Worm (Caenorhabditis elegans): ENCODE measurements around the gene ncap-1.

DNA sequence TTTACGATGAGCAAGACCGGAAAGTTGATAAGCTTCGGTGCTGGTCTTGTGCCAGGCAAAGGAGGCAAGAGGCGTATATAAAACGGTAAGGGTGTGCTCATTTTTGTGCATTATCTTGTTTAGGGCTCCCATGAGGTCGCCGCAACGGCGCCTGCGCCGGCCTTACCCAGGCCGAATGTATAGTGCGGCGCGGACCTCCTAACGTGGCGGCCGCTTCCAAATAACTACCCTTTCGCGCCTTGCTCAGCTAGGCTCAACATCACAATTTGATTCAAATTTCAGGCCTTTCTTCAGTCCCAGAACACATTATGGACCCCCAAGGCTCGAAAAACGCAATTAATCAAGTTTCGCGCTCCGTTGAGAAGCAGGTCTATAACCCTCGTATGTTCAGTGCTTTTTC lies 8.4 kb upstream of the ncap-1 start, which contains the start of the genes ZK355.3 and ZK355.8:
- TF ChIP-seq aly-2 (tag; optimal IDR thresholded peaks at IDR 0.05) (no peak), lsy-2 (tag; optimal IDR thresholded peaks at IDR 0.05) (no peak), alr-1 (tag; optimal IDR thresholded peaks at IDR 0.05) (no peak), blmp-1 (tag; optimal IDR thresholded peaks at IDR 0.05; ENCODE audit: insufficient read depth) (no peak), unc-62 (GFP tag; optimal IDR thresholded peaks at IDR 0.05) (no peak), fos-1 (tag; optimal IDR thresholded peaks at IDR 0.05) (no peak)
